Worm (Caenorhabditis elegans): ENCODE results near the gene Y59E9AL.4.
"Not testable (repeated sequence)": the region's sequence is repeated elsewhere in the genome, so short reads cannot be mapped to it uniquely, and the experiment has no call there.

Gene Y59E9AL.4

DNA sequence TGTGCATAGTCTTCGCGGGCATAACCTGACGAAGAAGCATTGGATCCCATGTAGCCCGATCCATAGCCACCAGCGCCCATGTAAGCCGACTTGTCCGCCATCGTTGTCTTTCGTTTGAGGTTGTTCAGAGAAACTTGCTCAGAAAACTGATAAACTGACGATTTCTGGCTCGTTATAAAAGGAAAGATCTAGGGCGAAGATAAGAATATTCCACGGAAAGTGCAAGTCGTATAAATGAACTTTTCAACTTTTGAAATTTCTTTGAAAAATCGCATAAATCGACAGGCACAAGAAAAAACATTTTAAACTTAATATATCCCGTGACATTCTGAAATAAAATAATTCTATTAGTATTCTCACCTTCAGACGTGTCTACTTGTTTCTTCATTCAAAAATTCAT is 52.1 kb downstream of the Y59E9AL.4 start, which contains the start of the genes nspd-3 and C24D10.2:
TSS of gene nspd-3 (minus strand) at position 101 of the 400 bp plus-strand sequence.
TSS of gene C24D10.2 (plus strand) at position 399 of the 400 bp plus-strand sequence.
- not testable (repeated sequence) for TF ChIP-seq W03F9.2, dao-5, him-1 (tag; optimal IDR thresholded peaks at IDR 0.05)

All from whole organism, L4/young adult.